Worm (Caenorhabditis elegans): ENCODE measurements around the gene Y14H12A.1.

- no peak for TF ChIP-seq pag-3 (tag; optimal IDR thresholded peaks at IDR 0.05; ENCODE audit: borderline replicate concordance, insufficient read depth)
- TF ChIP-seq blmp-1 (tag; optimal IDR thresholded peaks at IDR 0.05): no peak
- no peak for TF ChIP-seq lin-39 (tag; optimal IDR thresholded peaks at IDR 0.05)
- no peak for TF ChIP-seq ceh-82 (tag; optimal IDR thresholded peaks at IDR 0.05)
- no peak for TF ChIP-seq nhr-28 (tag; optimal IDR thresholded peaks at IDR 0.05)
- TF ChIP-seq sox-4 (tag; optimal IDR thresholded peaks at IDR 0.05): no peak
These were observed 17.1 kb upstream of the Y14H12A.1 start, which contains the start of gene dos-2 for ce11 chrII:3975942-3976341.
